Worm (Caenorhabditis elegans) whole organism, dauer: ENCODE results near the gene scl-15.
"Not testable (repeated sequence)": the region's sequence is repeated elsewhere in the genome, so short reads cannot be mapped to it uniquely, and the experiment has no call there.

Experiments
- unc-62 ChIP-seq: sonication (generic microtip); optimal IDR thresholded peaks from 2 replicates; lab custom pipeline; 2017; ENCODE audit warnings: missing biosample characterization, missing genetic modification reagents, missing genetic modification characterization

scl-15 gene

DNA sequence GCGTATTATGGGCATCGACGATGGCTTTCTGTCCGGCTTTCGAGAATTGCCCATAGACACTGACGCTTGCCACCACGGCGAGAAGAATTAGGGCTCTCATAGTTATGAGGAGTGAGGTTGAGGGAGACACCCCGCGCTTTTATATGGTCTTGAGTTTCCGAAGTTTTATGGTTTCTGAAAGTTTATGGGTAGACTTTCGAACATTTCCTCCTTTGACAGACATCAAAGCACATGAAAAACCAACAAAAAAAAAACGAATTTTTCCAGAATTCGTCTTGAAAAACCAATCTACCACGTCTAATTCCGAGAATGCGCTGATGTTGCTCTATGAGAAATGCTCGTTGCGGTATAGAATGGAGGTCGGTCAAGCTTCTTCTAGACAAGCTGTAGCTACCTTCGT lies at the start of gene scl-15:
Gene scl-15 (minus strand): TSS at position 101 of the 400 bp plus-strand sequence.
- TF ChIP-seq unc-62 (GFP tag; lab: Kevin White, UChicago), result no peak

DNA sequence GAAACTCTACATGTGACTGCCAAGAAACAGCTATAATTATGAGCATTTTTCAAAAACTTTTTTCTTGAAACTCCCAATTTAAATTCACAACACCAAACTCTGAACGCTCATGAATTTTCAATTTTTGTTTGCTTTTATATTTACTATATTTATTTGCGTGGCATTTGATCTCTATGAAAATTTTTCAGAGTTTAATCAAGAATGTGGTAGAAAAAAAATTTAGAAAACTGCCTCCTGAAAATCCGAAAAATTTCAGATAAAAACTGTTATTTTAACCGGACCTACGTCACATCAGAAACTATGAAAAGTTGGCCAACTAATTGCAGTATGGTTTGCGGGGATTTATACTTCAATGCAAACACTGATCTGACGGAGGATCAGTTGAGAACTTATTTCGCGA lies 47.6 kb upstream of the scl-15 start, which contains the start of gene irld-27:
Gene irld-27 (plus strand): TSS at position 301 of the 400 bp plus-strand sequence.
- TF ChIP-seq unc-62 (GFP tag; lab: Kevin White, UChicago), result no peak

DNA sequence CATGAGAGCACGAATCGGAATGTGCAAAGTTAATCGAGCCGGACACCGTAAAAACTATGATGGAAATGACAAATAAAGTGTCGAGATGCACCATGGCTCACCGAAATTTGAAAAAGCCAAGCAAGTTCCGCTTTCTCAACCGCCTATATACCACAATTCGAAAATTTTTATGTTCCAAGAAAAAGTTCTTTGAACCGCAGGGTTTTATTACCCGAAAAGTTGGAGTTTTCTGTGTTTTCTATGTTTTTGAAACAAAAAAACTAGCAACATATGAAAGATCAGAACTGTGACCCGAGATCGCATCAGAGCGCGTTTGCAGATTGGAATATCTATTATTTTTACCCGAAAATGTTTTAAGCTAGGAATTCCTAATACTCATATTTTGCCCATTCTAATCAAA lies 42.6 kb upstream of the scl-15 start, which contains the start of gene Y46D2A.3:
Gene Y46D2A.3 (minus strand): TSS at position 101 of the 400 bp plus-strand sequence.
- TF ChIP-seq unc-62 (GFP tag; lab: Kevin White, UChicago), result no peak

DNA sequence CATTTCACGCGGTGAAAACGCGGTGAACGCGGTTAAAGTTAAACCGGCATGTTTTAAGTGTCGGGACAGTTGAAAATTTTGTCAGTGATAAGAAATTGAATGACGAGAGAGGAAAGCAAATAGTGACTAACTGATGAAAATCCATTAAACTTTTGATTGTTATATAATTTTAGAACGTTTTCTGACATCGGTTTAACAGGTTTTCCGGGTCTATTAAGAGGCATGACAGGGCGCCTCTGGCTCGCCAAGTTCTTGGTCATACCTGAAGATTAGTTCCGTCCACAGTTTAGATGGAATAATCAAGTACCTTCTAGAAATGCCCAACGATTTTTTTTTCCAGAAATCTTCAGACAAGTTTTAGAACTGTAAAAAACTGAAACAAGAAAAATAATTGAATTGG lies 38.7 kb upstream of the scl-15 start, which contains the start of gene Y46D2A.2:
Gene Y46D2A.2 (minus strand): TSS at position 101 of the 400 bp plus-strand sequence.
- no peak for TF ChIP-seq unc-62 (GFP tag; lab: Kevin White, UChicago)

DNA sequence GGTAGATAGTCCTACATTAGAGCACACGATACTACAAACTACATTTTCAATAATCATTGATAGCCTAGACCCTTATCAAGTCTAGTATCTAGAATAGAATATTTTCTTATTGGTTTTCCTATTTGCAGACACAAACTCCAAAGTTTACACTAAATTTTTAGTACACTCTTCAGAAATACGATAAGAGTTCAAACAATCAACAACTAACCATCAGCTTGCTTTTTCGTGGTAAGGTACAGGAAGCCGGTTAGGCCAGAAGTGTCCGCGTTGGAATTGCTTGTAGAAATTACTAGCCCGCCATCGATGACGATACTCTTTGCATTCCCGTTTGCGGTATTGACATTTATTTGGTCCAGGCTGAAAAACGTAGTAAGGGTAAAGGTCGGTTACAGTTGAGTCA lies 37.8 kb upstream of the scl-15 start, which contains the start of gene Y46D2A.1:
Gene Y46D2A.1 (plus strand): TSS at position 301 of the 400 bp plus-strand sequence.
- TF ChIP-seq unc-62 (GFP tag; lab: Kevin White, UChicago), result no peak

DNA sequence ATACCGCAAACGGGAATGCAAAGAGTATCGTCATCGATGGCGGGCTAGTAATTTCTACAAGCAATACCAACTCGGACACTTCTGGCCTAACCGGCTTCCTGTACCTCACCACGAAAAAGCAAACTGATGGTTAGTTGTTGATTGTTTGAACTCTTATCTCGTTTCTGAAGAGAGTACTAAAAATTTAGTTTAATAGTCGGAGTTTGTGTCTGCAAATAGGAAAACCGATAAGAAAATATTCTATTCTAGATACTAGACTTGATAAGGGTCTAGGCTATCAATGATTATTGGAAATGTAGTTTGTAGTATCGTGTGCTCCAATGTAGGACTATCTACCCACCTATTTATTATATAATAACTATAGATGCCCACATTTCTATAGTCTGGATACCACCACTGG lies 34.4 kb upstream of the scl-15 start:
- no peak for TF ChIP-seq unc-62 (GFP tag; lab: Kevin White, UChicago)

DNA sequence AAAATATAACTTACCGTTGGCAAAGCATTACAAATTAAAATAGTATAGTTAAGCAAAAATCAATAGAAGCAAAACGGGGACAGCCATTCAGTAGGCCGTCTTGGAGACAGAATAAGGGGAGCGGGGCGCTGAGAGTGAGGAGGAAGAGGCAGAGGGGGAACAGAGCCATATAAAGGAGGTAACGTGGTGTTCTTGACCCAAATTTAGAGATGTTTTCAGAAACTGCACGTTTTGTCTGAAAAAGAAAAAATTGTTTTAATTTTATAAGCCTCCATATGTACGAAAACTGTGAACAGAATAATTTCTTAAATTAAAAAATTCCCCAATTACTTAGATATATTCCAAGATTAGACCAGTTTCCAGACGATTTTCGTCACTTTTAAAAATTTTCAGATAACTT lies 29.0 kb upstream of the scl-15 start, which contains the start of gene F39E9.6:
Gene F39E9.6 (minus strand): TSS at position 101 of the 400 bp plus-strand sequence.
- TF ChIP-seq unc-62 (GFP tag; lab: Kevin White, UChicago), result no peak

DNA sequence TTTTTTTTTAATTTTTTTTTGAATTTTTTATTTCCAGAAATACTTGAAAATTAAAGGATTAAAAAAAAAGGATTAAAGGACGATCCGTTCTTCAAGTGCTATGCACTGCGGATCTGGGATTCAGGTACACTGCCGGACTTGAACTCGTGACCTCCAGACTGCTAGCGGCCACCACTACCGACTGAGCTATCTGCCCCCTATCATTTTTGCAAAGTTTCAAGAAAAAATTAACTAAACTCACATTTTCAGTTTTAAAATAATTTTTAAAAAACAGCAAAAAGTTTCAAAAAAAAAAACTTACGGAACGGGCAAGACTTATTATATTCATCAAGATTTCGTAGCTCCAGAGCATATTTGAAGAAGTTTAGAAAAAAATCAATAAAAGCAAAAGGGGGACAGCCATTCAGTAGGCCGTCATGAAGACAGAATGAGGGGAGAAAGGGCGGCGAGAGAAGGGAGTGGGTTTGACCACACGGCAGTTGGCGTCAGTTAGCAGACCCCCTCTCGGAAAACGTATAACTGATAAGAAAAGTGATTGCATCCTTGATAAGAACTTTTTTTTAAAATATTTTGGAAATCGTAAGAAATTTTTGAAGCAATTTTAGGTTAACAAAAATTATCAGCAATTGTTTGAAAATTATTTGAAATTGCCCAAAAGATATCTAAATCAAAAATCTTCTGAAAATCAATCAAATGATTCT lies 26.6 kb upstream of the scl-15 start:
- TF ChIP-seq unc-62 (GFP tag; lab: Kevin White, UChicago), result no peak

DNA sequence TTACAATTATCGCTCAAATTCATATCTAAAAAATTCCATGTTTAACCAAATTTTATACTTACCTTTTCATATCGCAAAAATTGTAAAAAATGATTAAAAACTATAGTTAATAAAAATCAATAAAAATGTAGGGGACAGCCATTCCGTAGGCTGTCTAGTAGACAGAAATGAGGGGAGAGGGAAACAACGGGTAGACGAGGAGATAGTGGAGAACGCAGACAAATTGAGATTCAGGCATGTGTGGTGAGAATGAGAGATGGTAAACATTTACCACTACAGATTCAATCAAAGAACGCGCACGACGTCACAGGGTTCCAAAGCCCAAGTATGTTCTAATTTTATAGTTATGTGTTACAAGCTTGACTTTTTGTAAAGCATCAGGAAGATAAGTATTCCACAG lies 19.1 kb upstream of the scl-15 start:
- TF ChIP-seq unc-62 (GFP tag; lab: Kevin White, UChicago), result no peak

DNA sequence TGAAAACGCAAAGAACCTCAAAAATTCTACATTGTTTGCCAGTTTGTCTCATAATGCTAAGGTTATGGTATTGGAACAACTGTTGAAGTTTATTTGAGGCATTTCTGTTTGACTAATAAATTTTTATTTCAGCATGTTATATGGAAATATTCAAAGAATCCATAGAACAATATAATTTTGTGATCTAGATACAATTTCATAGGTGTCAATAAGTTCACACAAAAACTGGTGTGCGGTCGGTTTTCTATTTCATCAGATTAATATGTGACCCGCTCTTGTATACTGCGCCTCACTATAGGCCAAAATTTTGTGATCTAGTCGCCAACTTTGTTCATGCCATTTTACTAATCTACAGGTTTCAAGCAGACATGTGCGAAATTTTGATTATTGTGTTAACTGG lies 15.0 kb upstream of the scl-15 start, which contains the start of gene btb-22:
Gene btb-22 (plus strand): TSS at position 301 of the 400 bp plus-strand sequence.
- TF ChIP-seq unc-62 (GFP tag; lab: Kevin White, UChicago), result no peak

DNA sequence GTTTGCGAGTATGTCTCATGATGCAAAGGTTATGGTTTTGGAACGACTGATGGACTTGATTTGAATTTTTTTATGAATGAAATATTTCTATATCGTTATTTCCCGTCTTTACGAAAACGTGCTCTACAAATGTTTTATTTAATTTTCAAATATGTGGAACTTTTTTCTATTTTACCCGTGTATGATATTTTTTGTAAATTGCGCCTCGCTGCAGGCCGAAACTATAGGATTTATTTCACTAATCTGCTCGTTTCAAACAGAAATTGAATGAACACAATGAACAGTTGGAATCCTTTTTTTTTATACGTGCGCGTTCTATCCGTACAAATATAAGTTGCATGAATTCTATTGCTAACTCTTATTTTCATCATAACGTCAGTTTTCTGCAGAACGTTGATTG lies 13.5 kb upstream of the scl-15 start, which contains the start of gene btb-18:
Gene btb-18 (plus strand): TSS at position 301 of the 400 bp plus-strand sequence.
- TF ChIP-seq unc-62 (GFP tag; lab: Kevin White, UChicago), result no peak

DNA sequence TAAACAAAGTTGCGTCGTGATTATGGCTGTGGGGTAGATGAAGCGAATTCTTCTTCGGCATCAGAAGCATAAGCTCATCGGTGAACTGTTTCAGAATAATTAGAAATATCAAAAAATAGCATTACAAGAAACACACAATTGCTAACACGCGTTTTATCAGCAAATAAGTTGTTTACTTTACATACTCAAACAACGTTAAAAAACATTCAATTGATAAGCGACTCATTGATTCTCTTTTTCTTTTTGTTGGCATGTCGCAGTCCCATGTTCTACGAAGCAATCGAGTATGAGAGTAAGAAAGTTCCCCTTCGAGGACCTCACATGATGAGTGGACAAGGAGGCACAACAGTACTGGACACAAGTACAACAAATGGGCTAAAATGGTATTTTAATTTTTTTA lies 12.2 kb upstream of the scl-15 start, which contains the start of gene btb-16:
Gene btb-16 (plus strand): TSS at position 240 of the 400 bp plus-strand sequence.
- no peak for TF ChIP-seq unc-62 (GFP tag; lab: Kevin White, UChicago)

DNA sequence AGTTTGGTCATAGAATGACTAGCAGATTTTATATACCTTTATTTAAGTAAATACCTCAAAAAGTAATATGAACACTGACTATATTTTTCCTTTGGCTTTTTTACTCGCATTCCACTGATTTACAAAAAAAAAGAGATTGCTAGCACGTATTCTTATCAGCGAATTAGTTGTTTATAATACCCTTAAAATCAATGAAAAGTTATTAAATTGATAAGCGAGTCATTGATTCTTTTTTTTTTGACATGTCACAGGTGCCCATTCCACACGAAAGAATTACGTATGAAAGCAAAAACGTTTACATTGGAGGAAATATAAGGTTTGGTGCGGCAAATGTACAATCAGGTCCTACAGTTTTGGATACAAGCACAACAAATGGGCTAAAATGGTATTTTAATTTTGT lies 10.7 kb upstream of the scl-15 start, which contains the start of gene btb-17:
Gene btb-17 (plus strand): TSS at position 213 of the 400 bp plus-strand sequence.
- TF ChIP-seq unc-62 (GFP tag; lab: Kevin White, UChicago), result no peak

DNA sequence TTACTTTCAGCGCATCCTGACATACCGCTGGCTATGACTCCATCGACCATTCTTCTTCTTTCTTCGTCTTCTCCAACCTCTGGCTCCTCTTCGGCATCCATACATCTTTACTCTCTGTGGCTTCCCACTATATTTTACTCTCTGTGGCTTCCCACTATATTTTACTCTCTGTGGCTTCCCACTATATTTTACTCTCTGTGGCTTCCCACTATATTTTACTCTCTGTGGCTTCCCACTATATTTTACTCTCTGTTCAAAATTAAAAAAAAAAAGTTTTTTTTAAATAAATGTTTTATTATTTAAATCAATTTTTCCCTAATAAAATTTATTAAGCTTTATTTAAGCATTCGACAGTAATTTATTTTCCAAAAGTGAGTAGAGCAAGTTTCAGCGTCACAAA lies 6.1 kb upstream of the scl-15 start, which contains the start of gene F39E9.14:
Gene F39E9.14 (minus strand): TSS at position 101 of the 400 bp plus-strand sequence.
- TF ChIP-seq unc-62 (GFP tag; lab: Kevin White, UChicago), result not testable (repeated sequence)

DNA sequence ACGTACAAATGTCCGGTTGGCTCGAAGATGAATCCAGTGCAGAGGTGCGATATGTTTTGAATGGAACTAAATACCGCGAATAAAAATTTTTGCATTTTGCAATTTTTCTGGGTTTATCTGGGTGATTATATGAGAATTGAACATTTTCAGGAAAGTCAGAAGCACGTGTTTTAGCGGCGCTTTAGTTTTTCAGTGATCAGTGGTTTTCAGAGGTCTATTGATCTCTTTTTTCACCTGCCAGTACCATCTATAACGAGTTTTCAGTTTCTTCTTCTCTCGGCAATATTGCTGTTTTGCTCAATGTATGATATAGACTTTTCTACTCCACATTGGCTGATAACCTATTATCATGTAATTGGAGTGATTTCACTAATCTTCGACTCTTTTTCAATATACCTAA lies 2.6 kb upstream of the scl-15 start, which contains the start of gene sri-63:
Gene sri-63 (plus strand): TSS at position 301 of the 400 bp plus-strand sequence.
- TF ChIP-seq unc-62 (GFP tag; lab: Kevin White, UChicago), result no peak

DNA sequence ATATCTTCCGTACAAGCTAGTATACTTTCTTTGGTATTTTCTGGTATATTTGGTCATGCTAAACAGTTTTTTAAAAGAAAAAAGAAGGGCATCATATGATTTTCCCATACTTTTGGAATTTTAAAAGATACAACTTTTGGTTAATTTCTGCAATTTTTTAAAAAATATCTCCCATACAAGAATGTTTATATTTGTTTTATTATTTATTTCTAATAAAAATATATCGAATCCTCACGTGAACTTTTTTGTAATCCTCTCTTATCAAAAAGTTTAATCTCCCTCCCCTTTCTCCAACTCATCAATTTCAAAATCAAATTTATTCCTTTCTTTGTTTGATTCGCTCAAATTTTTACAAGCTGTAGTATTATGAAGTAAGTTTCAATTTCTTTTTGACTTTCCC lies 2.1 kb downstream of the scl-15 start, which contains the start of gene nep-13:
Gene nep-13 (plus strand): TSS at position 301 of the 400 bp plus-strand sequence.
- no peak for TF ChIP-seq unc-62 (GFP tag; lab: Kevin White, UChicago)
